Worm (Caenorhabditis elegans): Measurements from ENCODE around the gene F58D12.3.

F58D12.3 gene

DNA sequence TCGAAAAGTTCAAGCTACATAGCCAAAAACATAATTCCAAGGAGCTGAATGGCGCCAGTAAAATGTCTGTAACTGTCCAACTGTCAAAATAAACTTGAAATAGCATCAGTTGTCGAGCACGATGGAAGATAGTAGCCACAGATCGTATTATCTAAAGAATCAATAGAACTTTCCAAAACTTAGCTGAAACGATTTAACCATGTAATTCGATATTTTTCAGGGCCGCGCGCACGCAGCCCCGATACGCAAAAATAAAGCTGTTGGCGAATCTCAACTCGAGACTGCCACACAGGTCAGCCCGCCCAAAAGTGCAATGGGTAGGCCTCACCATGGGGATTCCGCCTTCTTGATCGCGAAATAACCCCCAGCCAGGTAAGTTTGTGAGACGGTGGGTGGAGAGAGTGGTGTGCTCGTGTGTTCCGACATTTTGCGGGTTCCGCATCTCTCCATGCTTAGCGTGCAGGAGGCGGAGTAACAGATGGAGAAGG, 29.3 kb upstream of the F58D12.3 start (continued):
- TF ChIP-seq D1046.2 (GFP tag; IDR thresholded peaks at IDR 0.05) (no peak), hmg-1.1 (GFP tag; IDR thresholded peaks at IDR 0.05) (no peak; the same call in 1 of the 2 replicates), F49E8.2 (tag; optimal IDR thresholded peaks at IDR 0.05; ENCODE audit: borderline replicate concordance) (peak; percentile 66), egl-43 (GFP tag; IDR thresholded peaks at IDR 0.05) (no peak), rbr-2 (tag; optimal IDR thresholded peaks at IDR 0.05) (peak; percentile 40), nhr-42 (GFP tag; IDR thresholded peaks at IDR 0.05) (peak; percentile 71), mdt-29 (GFP tag; IDR thresholded peaks at IDR 0.05) (peak; percentile 60; the same call in 1 of the 2 replicates), zfp-2 (tag; optimal IDR thresholded peaks at IDR 0.05) (no peak), arid-1 (GFP tag; conservative IDR thresholded peaks at IDR 0.05) (peak; percentile 58; the same call in 1 of the 2 replicates), vab-7 (GFP tag; IDR thresholded peaks at IDR 0.05) (peak; percentile 35), ztf-7 (tag; optimal IDR thresholded peaks at IDR 0.05) (no peak), ceh-32 (tag; optimal IDR thresholded peaks at IDR 0.05; ENCODE audit: poor library complexity) (no peak), egl-27 (tag; optimal IDR thresholded peaks at IDR 0.05) (no peak), T20F7.1 (GFP tag; optimal IDR thresholded peaks at IDR 0.05) (no peak), pha-4 (GFP tag; IDR thresholded peaks at IDR 0.05) (peak; percentile 54; the same call in 1 of the 2 replicates), pha-4 (tag; optimal IDR thresholded peaks at IDR 0.05) (no peak), mes-2 (tag; optimal IDR thresholded peaks at IDR 0.05; ENCODE audit: poor library complexity, severe bottlenecking) (peak; percentile 59), mdl-1 (tag; optimal IDR thresholded peaks at IDR 0.05) (peak in 1 of 2 experiments; percentile 0), nhr-111 (GFP tag; optimal IDR thresholded peaks at IDR 0.05) (no peak), snpc-4 (tag; optimal IDR thresholded peaks at IDR 0.05) (peak; percentile 80), aha-1 (tag) (peak; percentile 87), F10B5.3 (tag; optimal IDR thresholded peaks at IDR 0.05) (peak; percentile 67), tag-97 (GFP tag; IDR thresholded peaks at IDR 0.05) (no peak), nhr-102 (tag; optimal IDR thresholded peaks at IDR 0.05) (peak; percentile 88), ces-1 (GFP tag; optimal IDR thresholded peaks at IDR 0.05) (no peak), ctbp-1 (GFP tag; IDR thresholded peaks at IDR 0.05) (no peak), lim-7 (GFP tag; IDR thresholded peaks at IDR 0.05) (no peak), Y5F2A.4 (GFP tag; optimal IDR thresholded peaks at IDR 0.05) (peak; percentile 5), lin-15B (tag; optimal IDR thresholded peaks at IDR 0.05) (no peak), snpc-1.2 (GFP tag; IDR thresholded peaks at IDR 0.05) (peak; percentile 77), mxl-2 (GFP tag; conservative IDR thresholded peaks at IDR 0.05) (no peak)

- no peak for TF ChIP-seq zfp-3 (GFP tag; conservative IDR thresholded peaks at IDR 0.05)
- no peak for TF ChIP-seq F49E8.2 (tag; optimal IDR thresholded peaks at IDR 0.05; ENCODE audit: borderline replicate concordance)
- TF ChIP-seq nhr-6 (tag; optimal IDR thresholded peaks at IDR 0.05): no peak
- TF ChIP-seq spr-1 (tag; optimal IDR thresholded peaks at IDR 0.05): no peak
- TF ChIP-seq Y5F2A.4 (GFP tag; optimal IDR thresholded peaks at IDR 0.05): no peak
- no peak for TF ChIP-seq snpc-1.2 (GFP tag; IDR thresholded peaks at IDR 0.05)
- no peak for TF ChIP-seq ama-1 (optimal IDR thresholded peaks at IDR 0.05)
- no peak for TF ChIP-seq duxl-1 (tag; optimal IDR thresholded peaks at IDR 0.05; ENCODE audit: poor library complexity)
- no peak for TF ChIP-seq nhr-42 (GFP tag; IDR thresholded peaks at IDR 0.05)
- no peak for TF ChIP-seq php-3 (GFP tag; IDR thresholded peaks at IDR 0.05)
- no peak for TF ChIP-seq dmd-8 (GFP tag; IDR thresholded peaks at IDR 0.05)
- TF ChIP-seq hlh-11 (tag; optimal IDR thresholded peaks at IDR 0.05): no peak
- TF ChIP-seq spr-3 (GFP tag; optimal IDR thresholded peaks at IDR 0.05): no peak
- TF ChIP-seq ceh-28 (tag; optimal IDR thresholded peaks at IDR 0.05): no peak
- TF ChIP-seq dmd-6 (GFP tag; IDR thresholded peaks at IDR 0.05): no peak
These were observed 24.0 kb upstream of the F58D12.3 start, which contains the start of gene ins-10 for ce11 chrV:14033649-14034048. ins-10 (plus strand) TSS chrV:14033949.
